Worm (Caenorhabditis elegans) whole organism, young adult: Measurements from ENCODE around the gene C27C12.3.
A peak's percentile ranks its signal among the peaks of the same experiment; 100 is the strongest.

ENCODE experiments used
- C17E4.6 ChIP-seq: fragments of 200-800 bp; sonication (Bioruptor generic); IDR thresholded peaks from 2 replicates; pipeline ENCODE4 v1.3.6; 2022; ENCODE audit warnings: missing genetic modification reagents, missing genetic modification characterization, missing compliant biosample characterization
- F10E7.11 ChIP-seq: sonication (generic microtip); optimal IDR thresholded peaks from 2 replicates; lab custom pipeline; 2017; ENCODE audit warnings: mild to moderate bottlenecking, missing genetic modification characterization, moderate library complexity, missing compliant biosample characterization
- F23B12.7 ChIP-seq: sonication (generic microtip); optimal IDR thresholded peaks from 2 replicates; lab custom pipeline; 2017; ENCODE audit warnings: missing genetic modification characterization, mild to moderate bottlenecking, missing compliant biosample characterization, antibody characterized with exemption, moderate library complexity; ENCODE audit not compliant: insufficient read depth
- F33H1.4 ChIP-seq: fragments of 200-800 bp; sonication (Bioruptor generic); IDR thresholded peaks from 2 replicates; pipeline ENCODE4 v1.3.6; 2022; ENCODE audit warnings: missing genetic modification reagents, missing genetic modification characterization, missing compliant biosample characterization
- F39B2.1 ChIP-seq: fragments of 200-800 bp; sonication (Bioruptor generic); IDR thresholded peaks from 2 replicates; pipeline ENCODE4 v1.3.6; 2022; ENCODE audit warnings: missing genetic modification reagents, missing genetic modification characterization, missing compliant biosample characterization
- F55B11.4 ChIP-seq: sonication (generic microtip); optimal IDR thresholded peaks from 2 replicates; lab custom pipeline; 2016; ENCODE audit warnings: missing compliant biosample characterization, missing genetic modification characterization, borderline replicate concordance; ENCODE audit not compliant: insufficient read depth
- F57C9.4 ChIP-seq: sonication (generic microtip); optimal IDR thresholded peaks from 2 replicates; lab custom pipeline; 2017; ENCODE audit warnings: mild to moderate bottlenecking, missing genetic modification characterization, missing compliant biosample characterization
- ama-1 ChIP-seq, 3 experiments: fragments of 150-350 bp in 1 of 3; sonication (generic microtip) in 2 of 3; optimal IDR thresholded peaks; 2 replicates each; lab custom pipeline; 2014 to 2018; ENCODE audit warnings: missing biosample characterization in 2 of 3, missing genetic modification characterization in 2 of 3, missing genetic modification reagents in 2 of 3
- athp-1 ChIP-seq: sonication (generic microtip); optimal IDR thresholded peaks from 2 replicates; lab custom pipeline; 2017; ENCODE audit warnings: mild to moderate bottlenecking, missing genetic modification characterization, missing compliant biosample characterization
- attf-5 ChIP-seq: fragments of 200-800 bp; sonication (Bioruptor generic); optimal IDR thresholded peaks from 2 replicates; lab custom pipeline; 2018; ENCODE audit warnings: mild to moderate bottlenecking, missing genetic modification characterization, missing compliant biosample characterization
- ceh-58 ChIP-seq: fragments of 200-800 bp; sonication (Bioruptor generic); IDR thresholded peaks from 2 replicates; pipeline ENCODE4 v1.3.6; 2022; ENCODE audit warnings: missing genetic modification characterization, missing compliant biosample characterization
- ceh-79 ChIP-seq: sonication (generic microtip); optimal IDR thresholded peaks from 2 replicates; lab custom pipeline; 2017; ENCODE audit warnings: mild to moderate bottlenecking, missing genetic modification characterization, missing compliant biosample characterization
- chd-7 ChIP-seq: sonication (generic microtip); optimal IDR thresholded peaks from 2 replicates; lab custom pipeline; 2016; ENCODE audit warnings: mild to moderate bottlenecking, missing genetic modification characterization, moderate library complexity, missing compliant biosample characterization
- egl-18 ChIP-seq: fragments of 200-800 bp; sonication (Bioruptor generic); IDR thresholded peaks from 2 replicates; pipeline ENCODE4 v1.3.6; 2022; ENCODE audit warnings: missing genetic modification reagents, missing genetic modification characterization, missing compliant biosample characterization
- ets-4 ChIP-seq: fragments of 200-800 bp; sonication (Bioruptor generic); optimal IDR thresholded peaks from 2 replicates; lab custom pipeline; 2018; ENCODE audit warnings: mild to moderate bottlenecking, missing genetic modification characterization, missing compliant biosample characterization
- fkh-3 ChIP-seq: sonication (generic microtip); optimal IDR thresholded peaks from 2 replicates; lab custom pipeline; 2016; ENCODE audit warnings: mild to moderate bottlenecking, missing genetic modification characterization, missing compliant biosample characterization
- lag-1 ChIP-seq: fragments of 200-800 bp; sonication (Bioruptor generic); IDR thresholded peaks from 2 replicates; pipeline ENCODE4 v1.3.6; 2022; ENCODE audit warnings: missing genetic modification reagents, missing genetic modification characterization, missing compliant biosample characterization
- let-526 ChIP-seq: fragments of 200-800 bp; sonication (Bioruptor generic); IDR thresholded peaks from 2 replicates; pipeline ENCODE4 v1.3.6; 2022; ENCODE audit warnings: missing genetic modification reagents, missing genetic modification characterization, missing compliant biosample characterization
- let-607 ChIP-seq, 2 experiments: fragments of 200-800 bp in 1 of 2; sonication (Bioruptor generic) in 1 of 2; sonication (generic microtip) in 1 of 2; optimal IDR thresholded peaks; 2 replicates each; lab custom pipeline; 2016 to 2018; ENCODE audit warnings: mild to moderate bottlenecking in 2 of 2, missing compliant biosample characterization in 2 of 2, missing genetic modification characterization in 2 of 2, moderate library complexity in 2 of 2, missing genotype in 1 of 2
- lin-54 ChIP-seq: fragments of 200-800 bp; sonication (Bioruptor generic); optimal IDR thresholded peaks from 2 replicates; lab custom pipeline; 2018; ENCODE audit warnings: mild to moderate bottlenecking, missing genetic modification characterization, missing compliant biosample characterization
- lir-1 ChIP-seq: fragments of 200-800 bp; sonication (Bioruptor generic); conservative IDR thresholded peaks from 2 replicates; pipeline ENCODE4 v1.3.6; 2022; ENCODE audit warnings: missing genetic modification reagents, missing genetic modification characterization, missing compliant biosample characterization
- lsl-1 ChIP-seq: fragments of 200-800 bp; sonication (Bioruptor generic); optimal IDR thresholded peaks from 2 replicates; lab custom pipeline; 2018; ENCODE audit warnings: mild to moderate bottlenecking, missing genetic modification characterization, moderate library complexity, missing compliant biosample characterization
- mxl-1 ChIP-seq: sonication (generic microtip); optimal IDR thresholded peaks from 2 replicates; lab custom pipeline; 2016; ENCODE audit warnings: missing genetic modification characterization, missing compliant biosample characterization
- pha-4 ChIP-seq: fragments of 150-350 bp; sonication (generic microtip); optimal IDR thresholded peaks from 2 replicates; lab custom pipeline; 2014; ENCODE audit warnings: missing biosample characterization, missing genetic modification reagents, missing genetic modification characterization
- rcor-1 ChIP-seq: fragments of 200-800 bp; sonication (Bioruptor generic); IDR thresholded peaks from 2 replicates; pipeline ENCODE4 v1.3.6; 2022; ENCODE audit warnings: missing genetic modification reagents, missing genetic modification characterization, missing compliant biosample characterization
- repo-1 ChIP-seq: sonication (generic microtip); optimal IDR thresholded peaks from 2 replicates; lab custom pipeline; 2017; ENCODE audit warnings: mild to moderate bottlenecking, missing genetic modification characterization, missing compliant biosample characterization
- sea-2 ChIP-seq: fragments of 200-800 bp; sonication (Bioruptor generic); IDR thresholded peaks from 2 replicates; pipeline ENCODE4 v1.3.6; 2022; ENCODE audit warnings: missing genetic modification characterization, missing compliant biosample characterization
- snpc-1.1 ChIP-seq: sonication (generic microtip); optimal IDR thresholded peaks from 2 replicates; lab custom pipeline; 2017; ENCODE audit warnings: missing genetic modification characterization, mild to moderate bottlenecking, missing compliant biosample characterization, antibody characterized with exemption, moderate library complexity, missing genotype, missing genetic modification reagents; ENCODE audit not compliant: insufficient read depth
- snpc-3.4 ChIP-seq: sonication (generic microtip); optimal IDR thresholded peaks from 2 replicates; lab custom pipeline; 2017; ENCODE audit warnings: missing genetic modification characterization, mild to moderate bottlenecking, missing compliant biosample characterization, antibody characterized with exemption, moderate library complexity, missing genotype, missing genetic modification reagents
- snpc-4 ChIP-seq, 5 experiments: fragments of 150-350 bp in 1 of 5; sonication (generic microtip) in 4 of 5; optimal IDR thresholded peaks; 2 replicates each; lab custom pipeline; 2014 to 2018; ENCODE audit warnings: missing genetic modification characterization in 5 of 5, missing biosample characterization in 3 of 5, antibody characterized with exemption in 2 of 5, mild to moderate bottlenecking in 2 of 5, missing compliant biosample characterization in 2 of 5, missing genotype in 2 of 5, moderate library complexity in 2 of 5, missing genetic modification reagents in 1 of 5
- tbp1 ChIP-seq: fragments of 200-800 bp; sonication (Bioruptor generic); optimal IDR thresholded peaks from 2 replicates; lab custom pipeline; 2018; ENCODE audit warnings: mild to moderate bottlenecking, missing genetic modification characterization, missing compliant biosample characterization
- tlf-1 ChIP-seq: fragments of 200-800 bp; sonication (Bioruptor generic); optimal IDR thresholded peaks from 2 replicates; lab custom pipeline; 2018; ENCODE audit warnings: mild to moderate bottlenecking, missing genetic modification characterization, missing compliant biosample characterization
- zfh-2 ChIP-seq: fragments of 200-800 bp; sonication (Bioruptor generic); conservative IDR thresholded peaks from 2 replicates; pipeline ENCODE4 v1.3.6; 2022; ENCODE audit warnings: missing genetic modification reagents, missing genetic modification characterization, missing compliant biosample characterization
- ztf-22 ChIP-seq: fragments of 200-800 bp; sonication (Bioruptor generic); optimal IDR thresholded peaks from 2 replicates; lab custom pipeline; 2018; ENCODE audit warnings: mild to moderate bottlenecking, missing genetic modification characterization, moderate library complexity, missing compliant biosample characterization
- ztf-6 ChIP-seq: fragments of 200-800 bp; sonication (Bioruptor generic); IDR thresholded peaks from 2 replicates; pipeline ENCODE4 v1.3.6; 2022; ENCODE audit warnings: missing genetic modification reagents, missing genetic modification characterization, missing compliant biosample characterization

Gene C27C12.3

ce11 chrX:14903424-14903823 lies 37.8 kb upstream of the C27C12.3 start:
- no peak for TF ChIP-seq ceh-79
- no peak for TF ChIP-seq ztf-6 (GFP tag; lab: Robert Waterston, UW)
- no peak for TF ChIP-seq F39B2.1 (GFP tag; lab: Robert Waterston, UW)
- no peak for TF ChIP-seq zfh-2 (GFP tag; lab: Robert Waterston, UW)
- TF ChIP-seq F57C9.4, result no peak
- TF ChIP-seq ama-1 (optimal IDR thresholded peaks at IDR 0.05; lab: Kevin White, UChicago), result no peak
- no peak for TF ChIP-seq ama-1 (GFP tag; optimal IDR thresholded peaks at IDR 0.05; lab: Kevin White, UChicago)
- no peak for TF ChIP-seq egl-18 (GFP tag; lab: Robert Waterston, UW)
- TF ChIP-seq ztf-22 (GFP tag; lab: Kevin White, UChicago), result no peak
- TF ChIP-seq pha-4, result no peak
- TF ChIP-seq F10E7.11 (tag; lab: Kevin White, UChicago), result no peak
- no peak for TF ChIP-seq mxl-1 (tag; lab: Kevin White, UChicago)
- no peak for TF ChIP-seq sea-2 (GFP tag; lab: Robert Waterston, UW)
- TF ChIP-seq snpc-3.4 (tag; lab: Kevin White, UChicago), result no peak
- TF ChIP-seq lsl-1 (GFP tag; lab: Kevin White, UChicago), result no peak
- TF ChIP-seq repo-1 (tag; lab: Kevin White, UChicago), result no peak
- TF ChIP-seq F33H1.4 (GFP tag; lab: Robert Waterston, UW), result no peak

ce11 chrX:14900487-14900886 lies 34.8 kb upstream of the C27C12.3 start:
- TF ChIP-seq let-526 (no peak), let-607 (tag; optimal IDR thresholded peaks at IDR 0.05; lab: Kevin White, UChicago) (no peak), snpc-1.1 (no peak), egl-18 (GFP tag; lab: Robert Waterston, UW) (no peak), F55B11.4 (no peak), rcor-1 (no peak), chd-7 (tag; lab: Kevin White, UChicago) (no peak), lag-1 (GFP tag; lab: Robert Waterston, UW) (no peak), tlf-1 (no peak), F23B12.7 (tag; lab: Kevin White, UChicago) (no peak), zfh-2 (GFP tag; lab: Robert Waterston, UW) (no peak), ceh-58 (GFP tag; lab: Robert Waterston, UW) (no peak), attf-5 (GFP tag; lab: Kevin White, UChicago) (no peak), tbp1 (GFP tag; lab: Kevin White, UChicago) (no peak)

ce11 chrX:14898205-14898604 lies 32.6 kb upstream of the C27C12.3 start, which contains the start of gene lips-8:
Gene lips-8 (plus strand): TSS chrX:14898505.
- TF ChIP-seq fkh-3 (tag; lab: Kevin White, UChicago) (no peak), ceh-79 (no peak), C17E4.6 (GFP tag; lab: Robert Waterston, UW) (no peak), ets-4 (no peak), athp-1 (tag; lab: Kevin White, UChicago) (no peak), lin-54 (no peak), lir-1 (no peak)

- TF ChIP-seq snpc-4 (GFP tag; optimal IDR thresholded peaks at IDR 0.05; lab: Kevin White, UChicago), result no peak
- peak in 2 of 4 experiments; percentile 85 to 89 for TF ChIP-seq snpc-4 (tag; optimal IDR thresholded peaks at IDR 0.05; lab: Kevin White, UChicago)
- no peak for TF ChIP-seq snpc-3.4 (tag; lab: Kevin White, UChicago)
- TF ChIP-seq snpc-1.1, result peak; percentile 76
- TF ChIP-seq, all 124 proteins: peak for 2
Measured at ce11 chrX:14897192-14897591, 31.5 kb upstream of the C27C12.3 start.
